Worm (Caenorhabditis elegans) whole organism, early embryonic: ENCODE results near the gene ZK930.4.

Experiments
- aly-1 ChIP-seq: sonication (generic microtip); optimal IDR thresholded peaks from 2 replicates; lab custom pipeline; 2016; ENCODE audit warnings: missing genetic modification characterization, missing compliant biosample characterization
- ama-1 ChIP-seq: fragments of 150-350 bp; optimal IDR thresholded peaks from 2 replicates; lab custom pipeline; 2014
- ceh-36 ChIP-seq: sonication (generic microtip); optimal IDR thresholded peaks from 2 replicates; lab custom pipeline; 2016; ENCODE audit warnings: missing genetic modification characterization, inconsistent platforms, missing compliant biosample characterization
- hmbx-1 ChIP-seq: sonication (generic microtip); optimal IDR thresholded peaks from 2 replicates; lab custom pipeline; 2016; ENCODE audit warnings: mild to moderate bottlenecking, missing genetic modification characterization, missing compliant biosample characterization
- hnd-1 ChIP-seq: sonication (generic microtip); optimal IDR thresholded peaks from 2 replicates; lab custom pipeline; 2016; ENCODE audit warnings: missing genetic modification characterization, missing compliant biosample characterization

ce11 chrII:11889420-11890075, 16.8 kb upstream of the ZK930.4 start:
- TF ChIP-seq hmbx-1 (no peak), ceh-36 (tag; lab: Kevin White, UChicago) (no peak), hnd-1 (tag; lab: Kevin White, UChicago) (no peak), aly-1 (tag; lab: Kevin White, UChicago) (peak; percentile 47), ama-1 (lab: Kevin White, UChicago) (peak; percentile 93)
